Fruit fly (Drosophila melanogaster): ENCODE data around the gene Idh.

- peak in 1 of 2 experiments; percentile 37 for TF ChIP-seq CTCF (optimal IDR thresholded peaks at IDR 0.05)
- no peak for TF ChIP-seq CG8478 (optimal IDR thresholded peaks at IDR 0.05)
Observed at dm6 chr3L:8405123-8405522, 44.4 kb upstream of the Idh start, which contains the start of the genes Tpt, mkg-p and CG13667.

Measured in S2 (cell line).